Worm (Caenorhabditis elegans): ENCODE data around the gene srh-69.
"Not testable (repeated sequence)": the region's sequence is repeated elsewhere in the genome, so short reads cannot be mapped to it uniquely, and the experiment has no call there.

The srh-69 gene

DNA sequence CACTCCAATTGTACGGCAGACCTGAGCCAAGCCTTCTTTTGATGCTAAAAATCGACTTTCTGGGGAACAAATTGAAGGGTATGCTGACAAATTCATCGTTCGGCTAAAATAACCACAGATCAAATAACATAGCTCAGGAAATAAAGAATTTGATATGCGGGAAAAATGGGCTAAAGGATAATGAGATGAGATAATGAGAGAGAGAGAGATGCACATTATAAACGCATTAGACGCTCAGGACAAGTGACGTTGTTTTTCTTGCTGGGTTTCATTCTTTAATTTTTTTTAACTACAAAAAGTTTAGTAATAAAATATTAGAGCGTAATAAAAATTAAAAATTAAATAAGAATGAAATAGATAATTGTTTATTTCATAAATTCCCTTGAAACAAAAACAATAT is at the start of gene srh-69:
TSS of gene srh-69 (minus strand) at position 101 of the 400 bp plus-strand sequence.
- TF ChIP-seq unc-62 (GFP tag; optimal IDR thresholded peaks at IDR 0.05): no peak

DNA sequence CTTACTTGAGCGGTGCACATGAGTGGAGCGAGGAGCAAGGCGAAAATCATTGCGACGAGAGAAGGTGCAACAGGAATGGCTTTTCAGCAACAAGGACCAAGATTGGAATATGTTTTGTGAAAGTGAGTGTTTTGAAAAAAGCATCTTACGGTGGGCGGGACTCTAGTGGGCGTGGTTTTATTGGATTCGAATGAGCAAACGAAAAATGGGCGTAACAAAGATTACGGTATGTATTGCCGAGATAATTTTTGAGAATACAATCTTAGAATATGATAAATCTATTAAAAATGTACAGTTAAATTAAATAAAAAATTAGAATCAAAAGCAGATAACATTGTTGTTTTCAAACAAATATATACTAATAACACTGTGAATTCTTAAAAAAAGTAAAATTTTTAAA is 45.7 kb upstream of the srh-69 start, which contains the start of gene F49C5.12:
TSS of gene F49C5.12 (minus strand) at position 101 of the 400 bp plus-strand sequence.
- no peak for TF ChIP-seq unc-62 (GFP tag; optimal IDR thresholded peaks at IDR 0.05)

DNA sequence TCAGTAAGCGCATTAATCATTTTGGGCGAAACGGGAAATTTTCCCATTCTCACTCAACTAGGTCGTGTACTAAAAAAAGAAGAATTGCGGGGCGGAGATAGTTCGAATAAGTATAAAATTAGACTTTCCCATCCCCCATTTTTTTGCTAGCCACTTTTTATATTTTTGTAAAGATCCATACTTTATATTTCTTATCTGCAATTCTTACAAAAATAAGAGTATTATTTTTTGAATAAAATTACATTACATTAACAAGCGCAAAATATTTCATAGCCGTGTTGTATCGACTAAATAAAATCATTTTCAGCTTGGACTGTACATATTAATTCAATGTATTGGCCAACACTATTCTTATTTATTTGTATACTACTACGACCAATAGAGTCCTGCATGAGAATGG is 41.1 kb upstream of the srh-69 start, which contains the start of gene F49C5.11:
TSS of gene F49C5.11 (plus strand) at position 301 of the 400 bp plus-strand sequence.
- no peak for TF ChIP-seq unc-62 (GFP tag; optimal IDR thresholded peaks at IDR 0.05)

DNA sequence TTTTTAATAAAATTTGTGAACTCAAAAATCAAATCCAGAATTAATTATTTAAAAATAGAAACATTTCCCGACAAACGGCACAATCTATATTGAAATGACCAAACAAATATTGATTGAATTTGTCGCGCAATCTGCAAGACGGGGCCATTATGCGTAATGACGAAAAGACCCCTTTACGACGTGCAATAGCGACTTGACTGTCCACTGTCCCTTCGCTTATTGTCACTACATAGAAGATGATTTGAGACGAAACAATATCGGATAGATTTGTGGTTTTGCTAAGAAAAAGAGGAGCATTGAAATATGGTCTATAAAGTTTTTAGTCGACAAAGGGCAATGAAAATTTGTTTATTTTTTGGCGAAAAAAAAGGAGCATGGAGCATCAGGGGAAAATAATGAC is 36.4 kb upstream of the srh-69 start:
- TF ChIP-seq unc-62 (GFP tag; optimal IDR thresholded peaks at IDR 0.05): no peak

DNA sequence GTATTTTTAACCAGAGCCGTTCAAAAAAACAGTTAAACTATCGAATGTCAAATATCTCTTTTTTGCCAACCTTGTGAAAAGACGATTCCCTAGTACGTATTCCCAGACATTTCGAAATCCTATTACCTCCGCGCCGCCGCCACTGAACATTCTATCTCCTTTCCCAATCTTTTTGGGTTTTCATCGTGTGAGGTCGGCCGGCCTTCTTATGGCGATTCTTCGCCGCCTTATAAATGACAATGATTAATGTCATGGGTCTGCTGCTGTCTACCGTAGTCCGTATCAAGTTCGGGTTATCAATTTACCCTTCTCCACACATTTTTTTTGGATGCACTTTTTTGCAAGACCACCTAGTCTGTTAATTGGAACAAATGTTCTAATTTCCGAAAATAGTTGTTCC is 35.1 kb upstream of the srh-69 start:
- no peak for TF ChIP-seq unc-62 (GFP tag; optimal IDR thresholded peaks at IDR 0.05)

DNA sequence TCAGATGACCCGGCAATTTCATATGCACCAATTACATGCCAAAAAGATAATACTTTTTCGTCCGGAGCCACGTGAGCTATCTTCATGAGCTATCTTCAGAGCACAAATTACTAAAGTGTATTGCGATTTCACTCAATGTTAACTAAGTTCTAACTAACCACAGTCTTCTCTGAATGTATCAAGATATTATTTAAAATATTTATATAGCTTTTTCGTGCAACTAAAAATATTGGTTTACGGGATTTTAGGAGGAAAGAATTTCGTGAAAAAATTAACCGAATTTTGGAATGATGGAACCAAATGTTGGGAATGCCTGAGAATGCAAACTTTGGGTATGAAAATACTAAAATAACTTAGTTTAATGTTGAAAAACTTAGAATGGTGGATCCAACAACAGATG is 33.0 kb upstream of the srh-69 start, which contains the start of gene F49C5.16:
TSS of gene F49C5.16 (plus strand) at position 301 of the 400 bp plus-strand sequence.
- TF ChIP-seq unc-62 (GFP tag; optimal IDR thresholded peaks at IDR 0.05): no peak

DNA sequence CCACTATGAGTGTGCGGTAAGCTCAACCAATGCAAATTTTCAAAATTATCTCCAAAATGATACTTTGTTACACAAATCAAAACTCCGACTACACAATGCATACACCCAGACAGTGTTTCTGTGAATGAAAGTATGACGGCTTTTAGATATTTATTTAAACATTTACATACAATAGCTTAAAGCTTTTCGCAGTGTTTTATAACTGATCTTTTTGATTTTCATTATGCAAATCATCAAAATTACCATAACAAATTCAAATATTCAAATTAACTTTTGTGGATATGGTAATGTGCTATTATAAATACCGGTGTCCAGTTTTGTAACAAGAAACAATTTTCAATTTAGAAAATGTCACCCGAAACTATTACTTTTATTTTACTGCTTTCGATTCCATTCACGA is 31.9 kb upstream of the srh-69 start, which contains the start of the genes F49C5.5 and F49C5.10:
TSS of gene F49C5.5 (minus strand) at position 101 of the 400 bp plus-strand sequence.
TSS of gene F49C5.10 (plus strand) at position 344 of the 400 bp plus-strand sequence.
- no peak for TF ChIP-seq unc-62 (GFP tag; optimal IDR thresholded peaks at IDR 0.05)

DNA sequence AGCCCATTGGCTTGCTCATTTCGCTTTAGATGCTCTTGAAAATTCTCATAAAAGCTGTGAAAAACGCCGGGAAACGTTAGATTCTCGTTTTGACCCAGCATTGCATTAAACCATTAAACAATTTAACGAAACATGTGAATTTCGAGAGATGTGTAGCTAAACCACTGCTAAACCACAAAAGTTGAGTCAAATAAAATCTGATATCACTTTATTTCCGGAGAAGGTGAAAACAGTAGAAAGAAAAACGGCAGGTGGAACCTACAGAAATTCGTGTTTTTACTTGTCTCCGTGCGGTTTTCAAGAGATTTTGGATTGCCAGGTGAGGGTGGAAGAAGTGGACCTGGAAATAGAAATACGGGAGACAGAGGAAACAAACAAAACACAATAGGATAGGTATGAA is 30.0 kb upstream of the srh-69 start, which contains the start of gene F49C5.9:
TSS of gene F49C5.9 (minus strand) at position 101 of the 400 bp plus-strand sequence.
- no peak for TF ChIP-seq unc-62 (GFP tag; optimal IDR thresholded peaks at IDR 0.05)

DNA sequence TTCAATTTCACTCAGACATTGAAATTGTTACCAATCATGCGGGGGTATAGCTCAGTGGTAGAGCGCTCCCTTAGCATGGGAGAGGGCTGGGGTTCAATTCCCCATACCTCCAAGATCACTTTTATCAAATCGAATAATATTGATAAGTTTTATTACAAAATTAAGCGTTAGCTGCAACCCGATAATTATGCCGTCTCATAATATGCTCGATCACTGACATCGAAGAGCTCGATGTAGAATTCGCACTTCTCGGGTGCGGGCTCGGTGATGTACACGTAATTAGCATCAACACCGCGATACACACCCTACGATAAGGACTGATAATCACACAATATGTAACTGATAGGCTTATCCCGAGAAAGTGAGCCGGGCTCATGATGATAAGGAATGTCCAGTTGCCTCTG is 28.1 kb upstream of the srh-69 start:
- no peak for TF ChIP-seq unc-62 (GFP tag; optimal IDR thresholded peaks at IDR 0.05)

DNA sequence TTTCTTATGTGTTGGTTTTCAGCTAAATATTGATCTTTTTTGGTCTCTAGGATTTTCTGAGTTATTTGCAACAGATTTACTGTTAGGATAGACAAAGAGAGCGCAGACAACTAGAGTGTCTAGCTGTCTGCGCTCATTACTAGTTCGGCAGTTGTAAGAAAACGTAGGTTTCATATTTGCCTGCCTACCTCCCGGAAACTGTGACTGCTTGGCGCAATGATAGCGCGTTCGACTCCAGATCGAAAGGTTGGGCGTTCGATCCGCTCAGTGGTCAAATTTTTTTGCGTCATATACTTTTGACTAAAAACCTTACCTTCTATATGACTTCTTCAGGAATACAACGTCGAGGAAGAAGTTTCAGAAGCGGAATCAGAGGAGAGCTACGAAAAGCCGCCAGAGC is 24.9 kb upstream of the srh-69 start:
- no peak for TF ChIP-seq unc-62 (GFP tag; optimal IDR thresholded peaks at IDR 0.05)

DNA sequence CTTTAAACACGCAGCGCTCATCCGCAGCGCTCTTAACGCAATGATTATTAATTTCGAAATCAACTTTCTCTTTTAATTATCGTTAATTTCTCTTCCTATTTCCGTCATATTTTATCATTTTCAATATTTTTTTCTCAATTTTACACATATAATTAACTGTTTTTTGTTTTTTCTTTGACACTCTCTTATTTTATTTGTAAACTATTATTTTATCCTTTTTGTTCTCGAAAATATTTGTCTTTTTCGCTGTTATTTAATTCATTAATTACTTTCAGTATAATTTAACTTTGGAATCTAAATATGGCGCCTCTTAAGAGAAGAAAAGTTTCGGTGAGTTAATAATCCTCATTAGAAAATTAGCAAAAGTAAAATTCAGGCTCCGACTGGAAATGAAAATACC is 21.7 kb upstream of the srh-69 start, which contains the start of gene F49C5.3:
TSS of gene F49C5.3 (plus strand) at position 301 of the 400 bp plus-strand sequence.
- not testable (repeated sequence) for TF ChIP-seq unc-62 (GFP tag; optimal IDR thresholded peaks at IDR 0.05)

DNA sequence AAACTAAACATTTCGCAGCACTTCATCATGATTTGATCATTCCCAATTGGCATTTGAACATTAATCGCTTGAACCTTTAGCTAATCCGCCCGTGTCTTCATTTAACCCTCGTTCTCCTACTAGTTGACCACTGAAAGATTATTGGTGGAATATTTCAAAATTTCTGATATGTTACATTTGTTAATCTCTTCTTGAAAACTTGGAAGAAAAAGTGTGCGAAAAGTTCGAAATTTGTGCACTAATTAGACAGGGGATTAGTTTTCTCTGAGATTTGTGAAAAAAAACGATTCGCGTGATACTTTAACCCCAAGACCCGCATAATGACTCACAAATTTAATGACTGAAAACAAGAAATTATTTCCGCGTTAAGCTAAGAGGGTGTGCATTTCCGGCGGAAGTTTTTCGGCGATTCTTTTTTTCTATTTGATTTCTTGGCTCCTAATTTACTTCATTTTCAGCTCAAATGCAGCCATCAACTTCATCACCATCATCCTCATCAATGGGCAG is 20.8 kb upstream of the srh-69 start, which contains the start of gene nimk-1:
TSS of gene nimk-1 (plus strand) at position 457 of the 507 bp plus-strand sequence.
- TF ChIP-seq unc-62 (GFP tag; optimal IDR thresholded peaks at IDR 0.05): no peak

DNA sequence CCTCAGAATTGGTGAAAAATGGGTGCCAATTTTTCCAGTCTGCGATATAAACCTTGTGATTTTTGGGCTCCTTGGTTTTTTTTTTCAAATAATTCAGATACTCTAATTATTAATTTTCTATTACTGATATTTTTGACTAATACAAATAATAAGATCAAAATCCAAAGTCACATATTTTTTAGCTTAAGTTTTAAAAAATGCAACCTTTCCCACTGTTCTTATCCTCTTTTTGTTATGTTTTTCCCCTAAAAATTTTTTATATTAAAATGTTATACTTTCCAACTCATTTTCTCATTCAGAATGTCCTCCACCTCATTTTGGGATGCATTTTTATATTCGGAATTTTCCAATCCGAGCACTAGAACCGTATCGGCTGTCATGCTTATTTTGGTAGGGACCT is 16.4 kb upstream of the srh-69 start, which contains the start of gene srx-120:
TSS of gene srx-120 (plus strand) at position 301 of the 400 bp plus-strand sequence.
- no peak for TF ChIP-seq unc-62 (GFP tag; optimal IDR thresholded peaks at IDR 0.05)

DNA sequence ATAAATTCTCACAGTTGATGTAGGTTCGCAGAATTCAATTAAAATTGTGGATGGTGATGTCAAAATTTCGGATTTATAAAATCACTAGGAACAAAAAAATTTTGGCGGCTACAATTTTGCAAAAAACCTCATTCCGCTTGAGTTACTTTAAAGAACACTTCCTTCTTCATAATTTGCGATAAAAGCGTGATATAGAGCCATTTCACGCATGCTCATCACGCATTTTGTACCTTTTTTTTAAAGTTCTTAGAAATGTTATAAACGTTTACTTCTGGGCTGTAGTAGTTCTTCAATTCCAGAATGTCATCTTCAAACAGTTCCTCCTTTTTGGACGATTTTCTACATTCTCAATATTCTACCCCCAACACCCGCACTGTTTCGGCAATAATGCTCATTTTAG is 13.4 kb upstream of the srh-69 start, which contains the start of gene srx-119:
TSS of gene srx-119 (plus strand) at position 301 of the 400 bp plus-strand sequence.
- no peak for TF ChIP-seq unc-62 (GFP tag; optimal IDR thresholded peaks at IDR 0.05)

DNA sequence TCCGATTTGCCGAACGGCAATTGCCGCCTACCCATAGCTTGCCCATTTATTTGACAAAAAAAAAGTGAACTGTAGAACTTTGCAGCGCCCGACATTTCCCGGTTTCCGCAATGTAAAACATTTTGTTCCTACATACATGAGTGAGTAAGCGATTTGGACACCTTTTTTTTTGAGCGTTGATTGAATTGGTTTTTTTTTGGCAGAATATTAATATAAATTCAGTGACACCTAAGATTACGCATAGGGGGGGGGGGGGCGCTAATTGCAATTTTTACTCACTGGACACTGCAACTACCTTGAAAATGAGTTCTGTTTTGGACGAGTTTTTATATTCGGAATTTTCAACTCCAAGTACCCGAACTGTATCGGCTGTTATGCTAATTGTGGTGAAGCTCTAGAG is 11.0 kb upstream of the srh-69 start, which contains the start of gene srx-118:
TSS of gene srx-118 (plus strand) at position 301 of the 400 bp plus-strand sequence.
- no peak for TF ChIP-seq unc-62 (GFP tag; optimal IDR thresholded peaks at IDR 0.05)

DNA sequence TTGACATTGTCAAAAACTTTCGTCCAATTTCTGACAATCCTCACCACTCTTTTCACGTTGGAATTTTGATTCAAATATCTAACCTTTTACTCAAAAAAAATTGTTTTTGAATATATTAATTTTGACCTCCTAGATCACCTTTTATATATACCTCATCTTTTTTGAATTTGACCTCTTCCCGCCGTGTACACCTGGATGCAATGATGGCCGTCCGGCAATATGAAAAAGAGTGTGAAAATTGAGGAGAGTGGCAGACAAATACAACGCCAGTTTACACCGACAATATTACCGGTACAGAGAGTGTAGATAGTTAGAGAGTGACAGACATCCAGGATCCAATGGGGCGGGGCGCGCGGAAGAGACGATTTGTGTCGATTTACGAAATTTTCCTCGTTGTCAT is 5.1 kb upstream of the srh-69 start, which contains the start of gene ceh-99:
TSS of gene ceh-99 (plus strand) at position 366 of the 400 bp plus-strand sequence.
- TF ChIP-seq unc-62 (GFP tag; optimal IDR thresholded peaks at IDR 0.05): no peak

DNA sequence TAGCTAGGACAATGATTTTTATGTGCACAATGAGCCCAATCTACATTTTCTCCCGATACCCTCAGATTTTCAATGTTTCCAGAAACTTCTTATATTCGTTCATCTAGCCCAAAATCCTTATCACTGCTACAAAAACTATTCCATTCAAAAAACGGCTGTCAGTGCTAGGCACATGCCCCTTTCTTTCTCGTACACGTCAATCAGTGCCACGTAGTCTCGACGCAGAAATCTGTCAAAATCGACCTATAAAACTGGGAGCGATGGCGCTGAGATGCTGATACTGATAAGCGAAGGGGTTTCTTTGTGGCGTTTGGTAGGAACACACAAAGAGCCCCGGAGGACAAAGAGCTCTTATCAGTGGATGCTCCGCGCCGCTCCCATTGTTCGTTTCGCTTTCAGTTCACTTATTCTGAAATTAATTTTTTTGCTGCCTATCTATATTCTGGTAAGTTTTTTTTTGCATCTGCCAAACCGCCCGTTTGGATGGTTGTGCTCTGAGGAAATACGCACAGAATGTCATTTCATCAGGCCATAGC is 4.4 kb upstream of the srh-69 start, which contains the start of gene srh-70:
TSS of gene srh-70 (minus strand) at position 51 of the 536 bp plus-strand sequence.
- TF ChIP-seq unc-62 (GFP tag; optimal IDR thresholded peaks at IDR 0.05): no peak

Measured in whole organism, dauer.